Fruit fly (Drosophila melanogaster): ENCODE data around the gene CG4768.
A peak's percentile ranks its signal among the peaks of the same experiment; 100 is the strongest.

CG4768 gene

dm6 chrX:16751579-16752156 lies 40.3 kb upstream of the CG4768 start, which contains the start of gene goe (continued):
- TF ChIP-seq vvl (GFP tag; IDR thresholded peaks at IDR 0.05) (peak; percentile 89), dan (GFP tag; IDR thresholded peaks at IDR 0.05) (no peak), CG11247 (GFP tag; IDR thresholded peaks at IDR 0.05) (peak; percentile 84), CG15073 (GFP tag; optimal IDR thresholded peaks at IDR 0.05) (no peak), NC2β (GFP tag; optimal IDR thresholded peaks at IDR 0.05) (peak; percentile 91), Hand (GFP tag; optimal IDR thresholded peaks at IDR 0.05) (peak; percentile 52), CG17186 (GFP tag; optimal IDR thresholded peaks at IDR 0.05) (peak; percentile 78), Ets97D (GFP tag; optimal IDR thresholded peaks at IDR 0.05) (peak; percentile 100), CG15269 (tag; optimal IDR thresholded peaks at IDR 0.05) (peak; percentile 75), Dll (GFP tag; IDR thresholded peaks at IDR 0.05; ENCODE audit: partially characterized antibody) (peak; percentile 86), zfh2 (GFP tag; optimal IDR thresholded peaks at IDR 0.05) (peak; percentile 90), CG3065 (GFP tag; optimal IDR thresholded peaks at IDR 0.05) (peak; percentile 73), CrebB (tag; optimal IDR thresholded peaks at IDR 0.05) (peak; percentile 83), danr (GFP tag; IDR thresholded peaks at IDR 0.05) (0 out of 2 replicates have a peak, but pooled peaks have one; percentile 32), sens-2 (GFP tag; IDR thresholded peaks at IDR 0.05) (peak; percentile 70), Opbp (GFP tag; IDR thresholded peaks at IDR 0.05; ENCODE audit: partially characterized antibody) (peak; percentile 98), fd102C (GFP tag; optimal IDR thresholded peaks at IDR 0.05) (peak; percentile 33), cas (GFP tag; IDR thresholded peaks at IDR 0.05) (no peak; the same call in 1 of the 2 replicates), CG18619 (GFP tag; optimal IDR thresholded peaks at IDR 0.05) (peak; percentile 85), CG34376 (GFP tag; optimal IDR thresholded peaks at IDR 0.05) (peak; percentile 75), seq (GFP tag; IDR thresholded peaks at IDR 0.05) (peak; percentile 44; the same call in 1 of the 2 replicates), shn (GFP tag; optimal IDR thresholded peaks at IDR 0.05) (peak; percentile 89), sr (GFP tag; IDR thresholded peaks at IDR 0.05) (peak; percentile 73; the same call in 2 of the 3 replicates), grn (GFP tag; optimal IDR thresholded peaks at IDR 0.05) (peak; percentile 64), tx (GFP tag; optimal IDR thresholded peaks at IDR 0.05) (peak; percentile 73), sim (GFP tag; IDR thresholded peaks at IDR 0.05) (0 out of 2 replicates have a peak, but pooled peaks have one; percentile 45), Ada2b (GFP tag; IDR thresholded peaks at IDR 0.05) (peak; percentile 57), hth (optimal IDR thresholded peaks at IDR 0.05) (no peak), CG12769 (tag; optimal IDR thresholded peaks at IDR 0.05) (peak; percentile 81), maf-S (GFP tag; optimal IDR thresholded peaks at IDR 0.05) (peak; percentile 90), dati (GFP tag; IDR thresholded peaks at IDR 0.05) (peak; percentile 43; the same call in 1 of the 2 replicates), jing (GFP tag; optimal IDR thresholded peaks at IDR 0.05) (peak; percentile 2), bab2 (GFP tag; optimal IDR thresholded peaks at IDR 0.05) (peak; percentile 81), MESR4 (GFP tag; optimal IDR thresholded peaks at IDR 0.05) (peak; percentile 21), Hmx (GFP tag; optimal IDR thresholded peaks at IDR 0.05) (peak; percentile 42), crc (GFP tag; optimal IDR thresholded peaks at IDR 0.05) (peak; percentile 59), CG12155 (GFP tag; optimal IDR thresholded peaks at IDR 0.05) (peak; percentile 79), ftz-f1 (GFP tag; optimal IDR thresholded peaks at IDR 0.05) (peak; percentile 70), C15 (GFP tag; IDR thresholded peaks at IDR 0.05) (peak; percentile 69; the same call in 1 of the 3 replicates), Nf-YB (GFP tag; optimal IDR thresholded peaks at IDR 0.05) (peak; percentile 47), kah (GFP tag; optimal IDR thresholded peaks at IDR 0.05) (peak; percentile 11), Xbp1 (GFP tag; optimal IDR thresholded peaks at IDR 0.05) (peak; percentile 88), Elba2 (GFP tag; optimal IDR thresholded peaks at IDR 0.05) (peak; percentile 13), pum (GFP tag; optimal IDR thresholded peaks at IDR 0.05) (peak; percentile 66), fd96Cb (tag; optimal IDR thresholded peaks at IDR 0.05) (peak; percentile 2), zf30C (GFP tag; optimal IDR thresholded peaks at IDR 0.05) (no peak), gsb (GFP tag; IDR thresholded peaks at IDR 0.05) (0 out of 2 replicates have a peak, but pooled peaks have one; percentile 27), sug (tag; optimal IDR thresholded peaks at IDR 0.05) (peak; percentile 77), Jarid2 (GFP tag; optimal IDR thresholded peaks at IDR 0.05) (peak; percentile 49), lov (optimal IDR thresholded peaks at IDR 0.05) (no peak), lov (GFP tag; IDR thresholded peaks at IDR 0.05) (peak; percentile 84; the same call in 2 of the 3 replicates)

Measured in whole organism, embryonic.